Worm (Caenorhabditis elegans): ENCODE results near the gene cpi-1.

ce11 chrIV:6060912-6061311 is 32.6 kb downstream of the cpi-1 start:
- no peak for TF ChIP-seq ama-1 (optimal IDR thresholded peaks at IDR 0.05)
- TF ChIP-seq unc-86 (tag; optimal IDR thresholded peaks at IDR 0.05) = no peak
- no peak for TF ChIP-seq sdc-2 (tag; optimal IDR thresholded peaks at IDR 0.05)
- no peak for TF ChIP-seq ceh-24 (tag; optimal IDR thresholded peaks at IDR 0.05)
- no peak for TF ChIP-seq ztf-16 (tag; optimal IDR thresholded peaks at IDR 0.05)
- no peak for TF ChIP-seq rnt-1 (tag; optimal IDR thresholded peaks at IDR 0.05)
- TF ChIP-seq ceh-30 (tag; optimal IDR thresholded peaks at IDR 0.05) = no peak
- TF ChIP-seq hlh-6 (tag; optimal IDR thresholded peaks at IDR 0.05) = no peak
- no peak for TF ChIP-seq C38D4.7 (GFP tag; optimal IDR thresholded peaks at IDR 0.05)
- TF ChIP-seq nhr-11 (tag; optimal IDR thresholded peaks at IDR 0.05) = no peak
- TF ChIP-seq gmeb-2 (tag; optimal IDR thresholded peaks at IDR 0.05) = no peak
- no peak for TF ChIP-seq T23F11.4 (GFP tag; optimal IDR thresholded peaks at IDR 0.05)
- TF ChIP-seq F13H6.1 (tag; optimal IDR thresholded peaks at IDR 0.05) = no peak
- TF ChIP-seq lin-11 (tag; optimal IDR thresholded peaks at IDR 0.05) = no peak
